Worm (Caenorhabditis elegans): ENCODE measurements around the gene nhr-94.

DNA sequence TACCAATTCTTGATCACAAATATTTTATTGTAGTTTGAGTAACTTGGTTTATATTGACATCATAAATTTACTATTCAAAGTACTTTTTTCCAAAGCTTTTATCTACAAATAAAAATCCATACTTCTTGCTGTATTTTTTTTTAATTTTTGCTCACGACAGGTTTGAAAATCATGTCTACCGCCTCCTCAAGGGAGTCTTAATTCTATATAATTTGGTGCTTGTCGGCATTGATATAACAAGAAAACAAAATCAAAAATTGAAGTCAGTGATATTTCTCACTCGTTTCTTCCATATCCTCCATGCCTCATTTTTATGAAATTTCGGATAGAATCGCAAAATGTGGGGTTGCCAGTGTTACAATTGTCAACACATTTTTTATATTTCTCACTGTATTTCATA, 40.7 kb downstream of the nhr-94 start, which contains the start of gene str-47:
- no peak for TF ChIP-seq ama-1 (optimal IDR thresholded peaks at IDR 0.05)
- TF ChIP-seq snpc-4 (tag; optimal IDR thresholded peaks at IDR 0.05) = no peak
- TF ChIP-seq nhr-237 (tag; optimal IDR thresholded peaks at IDR 0.05) = no peak
- TF ChIP-seq pqm-1 (tag; optimal IDR thresholded peaks at IDR 0.05) = no peak
- no peak for TF ChIP-seq elt-3 (tag; optimal IDR thresholded peaks at IDR 0.05)
